Fruit fly (Drosophila melanogaster): ENCODE results near the gene CG10469.

Gene CG10469

DNA sequence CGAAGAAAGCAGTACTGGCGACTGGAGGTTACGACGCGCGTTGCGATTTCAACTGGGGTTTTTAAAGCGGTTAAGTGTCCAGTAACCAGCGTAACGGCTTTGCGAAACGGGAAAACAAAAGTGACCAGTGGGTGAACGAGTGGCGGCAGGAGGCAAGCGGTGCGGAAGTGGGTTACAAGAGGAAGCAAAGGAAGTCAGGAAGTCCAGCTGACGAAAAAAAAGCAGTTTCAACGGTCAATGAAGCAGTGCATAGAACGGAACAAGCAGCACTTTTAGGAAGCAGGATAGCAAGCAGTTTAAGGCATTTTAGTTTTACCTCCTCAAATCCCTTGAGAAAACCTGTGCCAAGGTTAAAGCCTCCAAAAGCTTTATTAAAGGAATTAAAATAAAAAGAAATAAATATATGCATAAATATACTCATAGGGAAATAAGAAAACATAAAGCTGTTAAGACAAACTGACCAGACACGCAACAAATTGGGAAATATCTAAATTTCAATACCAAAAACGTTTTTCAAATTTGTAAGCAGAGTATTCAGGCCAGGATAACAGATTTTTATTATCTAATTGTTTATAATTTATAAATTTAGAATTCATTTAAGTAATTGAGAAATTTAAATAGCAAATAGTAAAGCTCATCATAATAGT is 33.9 kb downstream of the CG10469 start, which contains the start of gene CG6592 (continued):
- TF ChIP-seq CG10321 (GFP tag; IDR thresholded peaks at IDR 0.05) (no peak), CG4328 (GFP tag; optimal IDR thresholded peaks at IDR 0.05) (no peak), gce (GFP tag; IDR thresholded peaks at IDR 0.05) (no peak), Oaz (GFP tag; IDR thresholded peaks at IDR 0.05) (no peak), CG34224 (GFP tag; IDR thresholded peaks at IDR 0.05; ENCODE audit: partially characterized antibody) (no peak), NK7.1 (GFP tag; optimal IDR thresholded peaks at IDR 0.05) (no peak), CG3065 (GFP tag; optimal IDR thresholded peaks at IDR 0.05) (peak; percentile 14), sim (GFP tag; IDR thresholded peaks at IDR 0.05) (0 out of 2 replicates have a peak, but pooled peaks have one; percentile 33), tin (GFP tag; optimal IDR thresholded peaks at IDR 0.05) (no peak), NfI (GFP tag; optimal IDR thresholded peaks at IDR 0.05) (peak; percentile 51), CG11696 (GFP tag; IDR thresholded peaks at IDR 0.05) (no peak), gsb-n (tag; optimal IDR thresholded peaks at IDR 0.05) (no peak), zf30C (GFP tag; optimal IDR thresholded peaks at IDR 0.05) (no peak), Xbp1 (GFP tag; optimal IDR thresholded peaks at IDR 0.05) (peak; percentile 29), Blimp-1 (GFP tag; optimal IDR thresholded peaks at IDR 0.05) (no peak), ranshi (GFP tag; IDR thresholded peaks at IDR 0.05) (no peak), CG31365 (tag; optimal IDR thresholded peaks at IDR 0.05) (peak; percentile 97), fd96Cb (tag; optimal IDR thresholded peaks at IDR 0.05) (no peak), Lhr (GFP tag; optimal IDR thresholded peaks at IDR 0.05) (peak; percentile 40), CG9876 (GFP tag; optimal IDR thresholded peaks at IDR 0.05) (peak; percentile 77), CG4707 (GFP tag; optimal IDR thresholded peaks at IDR 0.05) (no peak), Max (GFP tag; optimal IDR thresholded peaks at IDR 0.05) (no peak), CG15696 (tag; optimal IDR thresholded peaks at IDR 0.05) (peak; percentile 57), Ptx1 (GFP tag; IDR thresholded peaks at IDR 0.05) (no peak), klu (GFP tag; IDR thresholded peaks at IDR 0.05) (no peak), Ets65A (GFP tag) (peak; percentile 98), CG3847 (GFP tag; IDR thresholded peaks at IDR 0.05) (no peak), lbe (GFP tag; optimal IDR thresholded peaks at IDR 0.05) (no peak), Gug (GFP tag; IDR thresholded peaks at IDR 0.05) (no peak; the same call in 3 of the 4 replicates), zen2 (GFP tag; IDR thresholded peaks at IDR 0.05; ENCODE audit: partially characterized antibody) (no peak), ttk (GFP tag; IDR thresholded peaks at IDR 0.05) (no peak), dysf (GFP tag; IDR thresholded peaks at IDR 0.05) (no peak), CG8944 (GFP tag; optimal IDR thresholded peaks at IDR 0.05) (no peak), CG8089 (GFP tag; optimal IDR thresholded peaks at IDR 0.05) (peak; percentile 67), pho (GFP tag; optimal IDR thresholded peaks at IDR 0.05) (no peak), gcm2 (GFP tag; optimal IDR thresholded peaks at IDR 0.05) (no peak), mld (GFP tag; IDR thresholded peaks at IDR 0.05; ENCODE audit: partially characterized antibody) (no peak), croc (GFP tag; conservative IDR thresholded peaks at IDR 0.05) (peak; percentile 26; the same call in 1 of the 3 replicates), CG18476 (GFP tag; optimal IDR thresholded peaks at IDR 0.05) (no peak), CG12299 (tag; optimal IDR thresholded peaks at IDR 0.05) (no peak), CG13123 (GFP tag; optimal IDR thresholded peaks at IDR 0.05) (no peak), CG17359 (tag; optimal IDR thresholded peaks at IDR 0.05) (no peak), Dip3 (GFP tag; optimal IDR thresholded peaks at IDR 0.05) (no peak), Tbp (GFP tag; optimal IDR thresholded peaks at IDR 0.05) (no peak), CG7357 (GFP tag; IDR thresholded peaks at IDR 0.05) (no peak), Doc2 (GFP tag; IDR thresholded peaks at IDR 0.05) (no peak), bbx (GFP tag; IDR thresholded peaks at IDR 0.05; ENCODE audit: partially characterized antibody) (no peak), CG10431 (GFP tag; optimal IDR thresholded peaks at IDR 0.05) (peak; percentile 3), Bdp1 (GFP tag; optimal IDR thresholded peaks at IDR 0.05) (peak; percentile 9), zen (tag; optimal IDR thresholded peaks at IDR 0.05) (peak; percentile 80), CG13894 (tag; optimal IDR thresholded peaks at IDR 0.05) (no peak)
